Fruit fly (Drosophila melanogaster) whole organism, embryonic: ENCODE results near the gene CG4133.
A peak's percentile ranks its signal among the peaks of the same experiment; 100 is the strongest.

Experiments used
- Abd-B ChIP-seq: fragments of 200-800 bp; sonication (Bioruptor generic); optimal IDR thresholded peaks from 2 replicates; lab custom pipeline; 2018; ENCODE audit warnings: missing biosample characterization, mild to moderate bottlenecking, missing genetic modification characterization, moderate library complexity
- CG10267 ChIP-seq: fragments of 200-800 bp; sonication (Bioruptor generic); optimal IDR thresholded peaks from 2 replicates; lab custom pipeline; 2018; ENCODE audit warnings: missing biosample characterization, mild to moderate bottlenecking, missing genetic modification characterization, moderate library complexity
- CG10654 ChIP-seq: fragments of 200-800 bp; sonication (Bioruptor generic); optimal IDR thresholded peaks from 2 replicates; lab custom pipeline; 2016; ENCODE audit warnings: missing biosample characterization, missing genetic modification characterization
- CG11247 ChIP-seq: fragments of 200-800 bp; sonication (Bioruptor generic); IDR thresholded peaks from 2 replicates; pipeline ENCODE4 v1.3.6; 2022; ENCODE audit warnings: missing biosample characterization, missing genetic modification characterization
- CG12104 ChIP-seq: fragments of 200-800 bp; sonication (Bioruptor generic); optimal IDR thresholded peaks from 3 replicates; lab custom pipeline; 2016; ENCODE audit warnings: missing biosample characterization, missing genetic modification characterization
- CG12659 ChIP-seq: fragments of 200-800 bp; sonication (Bioruptor generic); optimal IDR thresholded peaks from 3 replicates; lab custom pipeline; 2017; ENCODE audit warnings: mild to moderate bottlenecking, missing biosample characterization, missing genetic modification reagents, missing genetic modification characterization
- CG15011 ChIP-seq: fragments of 200-800 bp; sonication (Bioruptor generic); optimal IDR thresholded peaks from 3 replicates; lab custom pipeline; 2018; ENCODE audit warnings: missing biosample characterization, mild to moderate bottlenecking, missing genetic modification characterization
- CG1832 ChIP-seq: fragments of 200-800 bp; sonication (Bioruptor generic); optimal IDR thresholded peaks from 2 replicates; lab custom pipeline; 2017; ENCODE audit warnings: missing biosample characterization, mild to moderate bottlenecking, missing genetic modification characterization, inconsistent platforms
- CG18476 ChIP-seq: fragments of 200-800 bp; sonication (Bioruptor generic); optimal IDR thresholded peaks from 2 replicates; lab custom pipeline; 2016; ENCODE audit warnings: missing biosample characterization, mild to moderate bottlenecking, missing genetic modification characterization
- CG31388 ChIP-seq: fragments of 200-800 bp; sonication (Bioruptor generic); optimal IDR thresholded peaks from 2 replicates; lab custom pipeline; 2016; ENCODE audit warnings: missing biosample characterization, missing genetic modification characterization
- CG34224 ChIP-seq: fragments of 200-800 bp; sonication (Bioruptor generic); IDR thresholded peaks from 3 replicates; pipeline ENCODE4 v1.3.6; 2022; ENCODE audit warnings: missing biosample characterization, missing genetic modification characterization; ENCODE audit not compliant: partially characterized antibody
- CG3995 ChIP-seq: fragments of 200-800 bp; sonication (Bioruptor generic); optimal IDR thresholded peaks from 3 replicates; lab custom pipeline; 2016; ENCODE audit warnings: missing biosample characterization, missing genetic modification characterization
- CG6813 ChIP-seq: fragments of 200-800 bp; sonication (Bioruptor generic); optimal IDR thresholded peaks from 2 replicates; lab custom pipeline; 2017; ENCODE audit warnings: missing biosample characterization, missing genetic modification characterization, mild to moderate bottlenecking, moderate library complexity, missing genetic modification reagents
- CG6854 ChIP-seq: fragments of 200-800 bp; sonication (Bioruptor generic); optimal IDR thresholded peaks from 3 replicates; lab custom pipeline; 2017; ENCODE audit warnings: missing biosample characterization, mild to moderate bottlenecking, missing genetic modification characterization
- CG7357 ChIP-seq: fragments of 200-800 bp; sonication (Bioruptor generic); IDR thresholded peaks from 3 replicates; pipeline ENCODE4 v1.3.6; 2022; ENCODE audit warnings: missing biosample characterization, missing genetic modification characterization
- CG7372 ChIP-seq: fragments of 200-800 bp; sonication (Bioruptor generic); IDR thresholded peaks from 2 replicates; pipeline ENCODE4 v1.3.6; 2022; ENCODE audit warnings: missing biosample characterization, missing genetic modification characterization
- CG9817 ChIP-seq: fragments of 200-800 bp; sonication (Bioruptor generic); optimal IDR thresholded peaks from 2 replicates; lab custom pipeline; 2018; ENCODE audit warnings: missing biosample characterization, mild to moderate bottlenecking, missing genetic modification characterization, moderate library complexity
- CoRest ChIP-seq: fragments of 200-800 bp; sonication (Bioruptor generic); optimal IDR thresholded peaks from 3 replicates; lab custom pipeline; 2018; ENCODE audit warnings: missing biosample characterization, mild to moderate bottlenecking, missing genetic modification characterization, moderate library complexity
- E2f2 ChIP-seq: fragments of 200-800 bp; sonication (Bioruptor generic); IDR thresholded peaks from 2 replicates; pipeline ENCODE4 v1.3.6; 2022; ENCODE audit warnings: missing biosample characterization, missing genetic modification characterization
- HHEX ChIP-seq: fragments of 200-800 bp; sonication (Bioruptor generic); optimal IDR thresholded peaks from 3 replicates; lab custom pipeline; 2017; ENCODE audit warnings: missing biosample characterization, mild to moderate bottlenecking, missing genetic modification characterization, missing genetic modification reagents
- Hand ChIP-seq: fragments of 200-800 bp; sonication (Bioruptor generic); optimal IDR thresholded peaks from 2 replicates; lab custom pipeline; 2017; ENCODE audit warnings: mild to moderate bottlenecking, missing biosample characterization, missing genetic modification reagents, missing genetic modification characterization
- Hr78 ChIP-seq, 2 experiments: fragments of 200-800 bp in 1 of 2; fragments of >200 bp in 1 of 2; sonication (Bioruptor generic) in 1 of 2; optimal IDR thresholded peaks; 2 replicates each; lab custom pipeline; 2017 to 2019; ENCODE audit warnings: missing biosample characterization in 2 of 2, missing genetic modification characterization in 2 of 2, mild to moderate bottlenecking in 1 of 2, moderate library complexity in 1 of 2
- Max ChIP-seq: fragments of 200-800 bp; sonication (Bioruptor generic); optimal IDR thresholded peaks from 2 replicates; lab custom pipeline; 2016; ENCODE audit warnings: missing biosample characterization, mild to moderate bottlenecking, missing genetic modification characterization
- NC2β ChIP-seq: fragments of 200-800 bp; sonication (Bioruptor generic); optimal IDR thresholded peaks from 2 replicates; lab custom pipeline; 2016; ENCODE audit warnings: missing biosample characterization, missing genetic modification characterization
- NfI ChIP-seq: fragments of 200-800 bp; sonication (Bioruptor generic); optimal IDR thresholded peaks from 3 replicates; lab custom pipeline; 2018; ENCODE audit warnings: missing biosample characterization, mild to moderate bottlenecking, missing genetic modification characterization, moderate library complexity
- Rfx ChIP-seq: fragments of 200-800 bp; sonication (Bioruptor generic); IDR thresholded peaks from 2 replicates; pipeline ENCODE4 v1.3.6; 2022; ENCODE audit warnings: missing biosample characterization, missing genetic modification characterization
- Ssrp ChIP-seq: fragments of 200-800 bp; sonication (Bioruptor generic); optimal IDR thresholded peaks from 2 replicates; lab custom pipeline; 2018; ENCODE audit warnings: missing biosample characterization, mild to moderate bottlenecking, missing genetic modification characterization, moderate library complexity
- Vsx1 ChIP-seq: fragments of 200-800 bp; sonication (Bioruptor generic); optimal IDR thresholded peaks from 2 replicates; lab custom pipeline; 2017; ENCODE audit warnings: missing biosample characterization, mild to moderate bottlenecking, missing genetic modification characterization, missing genetic modification reagents
- Xrp1 ChIP-seq: fragments of 200-800 bp; sonication (Bioruptor generic); IDR thresholded peaks from 2 replicates; pipeline ENCODE4 v1.3.6; 2022; ENCODE audit warnings: missing biosample characterization, missing genetic modification characterization
- bab2 ChIP-seq: fragments of 200-800 bp; sonication (Bioruptor generic); optimal IDR thresholded peaks from 2 replicates; lab custom pipeline; 2016; ENCODE audit warnings: missing biosample characterization, missing genetic modification characterization
- bowl ChIP-seq: fragments of 200-800 bp; sonication (Bioruptor generic); IDR thresholded peaks from 2 replicates; pipeline ENCODE4 v1.3.6; 2022; ENCODE audit warnings: missing biosample characterization, missing genetic modification characterization
- br ChIP-seq: fragments of >200 bp; optimal IDR thresholded peaks from 2 replicates; lab custom pipeline; 2017
- cas ChIP-seq: fragments of 200-800 bp; sonication (Bioruptor generic); IDR thresholded peaks from 2 replicates; pipeline ENCODE4 v1.3.6; 2022; ENCODE audit warnings: missing biosample characterization, missing genetic modification characterization
- chinmo ChIP-seq: fragments of 200-800 bp; sonication (Bioruptor generic); IDR thresholded peaks from 4 replicates; pipeline ENCODE4 v1.3.6; 2022; ENCODE audit warnings: missing biosample characterization, missing genetic modification characterization; ENCODE audit not compliant: partially characterized antibody
- corto ChIP-seq: fragments of 200-800 bp; sonication (Bioruptor generic); optimal IDR thresholded peaks from 2 replicates; lab custom pipeline; 2016; ENCODE audit warnings: missing biosample characterization, mild to moderate bottlenecking, missing genetic modification characterization, moderate library complexity
- cwo ChIP-seq: fragments of 200-800 bp; sonication (Bioruptor generic); optimal IDR thresholded peaks from 3 replicates; lab custom pipeline; 2017; ENCODE audit warnings: missing biosample characterization, missing genetic modification characterization, mild to moderate bottlenecking, moderate library complexity, missing genetic modification reagents
- dimm ChIP-seq: fragments of 200-800 bp; sonication (Bioruptor generic); IDR thresholded peaks from 2 replicates; pipeline ENCODE4 v1.3.6; 2022; ENCODE audit warnings: missing biosample characterization, missing genetic modification characterization
- dmrt11E ChIP-seq: fragments of 200-800 bp; sonication (Bioruptor generic); optimal IDR thresholded peaks from 3 replicates; lab custom pipeline; 2018; ENCODE audit warnings: missing biosample characterization, mild to moderate bottlenecking, missing genetic modification characterization, moderate library complexity
- eve ChIP-seq, 2 experiments: fragments of >200 bp; optimal IDR thresholded peaks; 2 replicates each; lab custom pipeline; 2017; ENCODE audit warnings: missing biosample characterization in 2 of 2, missing genetic modification characterization in 2 of 2
- ftz-f1 ChIP-seq: fragments of 200-800 bp; sonication (Bioruptor generic); optimal IDR thresholded peaks from 2 replicates; lab custom pipeline; 2016; ENCODE audit warnings: missing biosample characterization, missing genetic modification characterization
- gcm2 ChIP-seq: fragments of 200-800 bp; sonication (Bioruptor generic); optimal IDR thresholded peaks from 2 replicates; lab custom pipeline; 2016; ENCODE audit warnings: missing biosample characterization, missing genetic modification characterization
- gsb-n ChIP-seq: fragments of 200-800 bp; sonication (Bioruptor generic); optimal IDR thresholded peaks from 3 replicates; lab custom pipeline; 2018; ENCODE audit warnings: missing biosample characterization, mild to moderate bottlenecking, missing genetic modification characterization
- her ChIP-seq: fragments of 200-800 bp; sonication (Bioruptor generic); optimal IDR thresholded peaks from 2 replicates; lab custom pipeline; 2016; ENCODE audit warnings: missing biosample characterization, missing genetic modification characterization
- lbe ChIP-seq: fragments of 200-800 bp; sonication (Bioruptor generic); optimal IDR thresholded peaks from 2 replicates; lab custom pipeline; 2016; ENCODE audit warnings: missing biosample characterization, mild to moderate bottlenecking, missing genetic modification characterization
- luna ChIP-seq: fragments of 200-800 bp; sonication (Bioruptor generic); optimal IDR thresholded peaks from 2 replicates; lab custom pipeline; 2016; ENCODE audit warnings: missing biosample characterization, missing genetic modification characterization
- org-1 ChIP-seq: fragments of 200-800 bp; sonication (Bioruptor generic); optimal IDR thresholded peaks from 2 replicates; lab custom pipeline; 2017; ENCODE audit warnings: missing biosample characterization, missing genetic modification characterization
- sd ChIP-seq: fragments of 200-800 bp; sonication (Bioruptor generic); optimal IDR thresholded peaks from 3 replicates; lab custom pipeline; 2018; ENCODE audit warnings: missing biosample characterization, mild to moderate bottlenecking, missing genetic modification characterization, moderate library complexity
- sens ChIP-seq: fragments of 200-800 bp; sonication (Bioruptor generic); peaks from one replicate; lab custom pipeline; 2016; ENCODE audit warnings: missing biosample characterization, missing genetic modification characterization
- sima ChIP-seq: fragments of 200-800 bp; sonication (Bioruptor generic); optimal IDR thresholded peaks from 2 replicates; lab custom pipeline; 2016; ENCODE audit warnings: missing biosample characterization, missing genetic modification characterization
- trh ChIP-seq: fragments of 200-800 bp; sonication (Bioruptor generic); optimal IDR thresholded peaks from 2 replicates; lab custom pipeline; 2016; ENCODE audit warnings: missing biosample characterization, missing genetic modification characterization
- tx ChIP-seq: fragments of 200-800 bp; sonication (Bioruptor generic); optimal IDR thresholded peaks from 2 replicates; lab custom pipeline; 2016; ENCODE audit warnings: missing biosample characterization, missing genetic modification characterization

CG4133 gene

dm6 chr2L:488548-489100, 33.3 kb downstream of the CG4133 start (continued):
- TF ChIP-seq HHEX (GFP tag; lab: Kevin White, UChicago) (no peak), her (no peak), CG7357 (GFP tag; lab: Robert Waterston, UW) (no peak), CG7372 (no peak), CG10654 (GFP tag; lab: Kevin White, UChicago) (no peak), org-1 (GFP tag; lab: Kevin White, UChicago) (no peak), CoRest (no peak), CG3995 (GFP tag; lab: Kevin White, UChicago) (no peak), CG12104 (GFP tag; lab: Kevin White, UChicago) (no peak), gsb-n (tag; lab: Kevin White, UChicago) (no peak), Hand (GFP tag; lab: Kevin White, UChicago) (no peak), ftz-f1 (GFP tag; lab: Kevin White, UChicago) (peak; percentile 90), Hr78 (GFP tag; optimal IDR thresholded peaks at IDR 0.05; lab: Kevin White, UChicago) (peak in 1 of 2 experiments; percentile 86), br (lab: Kevin White, UChicago) (no peak), bab2 (GFP tag; lab: Kevin White, UChicago) (no peak), CG10267 (tag; lab: Kevin White, UChicago) (no peak), CG11247 (GFP tag; lab: Robert Waterston, UW) (no peak), corto (GFP tag; lab: Kevin White, UChicago) (no peak), NfI (GFP tag; lab: Kevin White, UChicago) (no peak), CG12659 (peak; percentile 17), gcm2 (GFP tag; lab: Kevin White, UChicago) (no peak), Xrp1 (GFP tag; lab: Robert Waterston, UW) (no peak), CG31388 (no peak), CG6813 (GFP tag; lab: Kevin White, UChicago) (no peak), CG15011 (GFP tag; lab: Kevin White, UChicago) (no peak), dmrt11E (tag; lab: Kevin White, UChicago) (no peak), trh (GFP tag; lab: Kevin White, UChicago) (no peak), NC2β (no peak), CG9817 (tag; lab: Kevin White, UChicago) (no peak), sens (GFP tag; lab: Kevin White, UChicago) (peak; percentile 29), Abd-B (GFP tag; lab: Kevin White, UChicago) (no peak), Vsx1 (no peak), bowl (GFP tag; lab: Robert Waterston, UW) (no peak), E2f2 (GFP tag; lab: Robert Waterston, UW) (no peak), CG6854 (GFP tag; lab: Kevin White, UChicago) (no peak), Max (no peak), eve (GFP tag; optimal IDR thresholded peaks at IDR 0.05; lab: Kevin White, UChicago) (no peak), dimm (GFP tag; lab: Robert Waterston, UW) (no peak), lbe (GFP tag; lab: Kevin White, UChicago) (no peak), CG1832 (GFP tag; lab: Kevin White, UChicago) (no peak), sd (no peak), CG34224 (GFP tag; lab: Robert Waterston, UW) (no peak), tx (GFP tag; lab: Kevin White, UChicago) (no peak), sima (GFP tag; lab: Kevin White, UChicago) (no peak), cwo (GFP tag; lab: Kevin White, UChicago) (peak; percentile 8), cas (GFP tag; lab: Robert Waterston, UW) (no peak), CG18476 (GFP tag; lab: Kevin White, UChicago) (no peak), Rfx (GFP tag; lab: Robert Waterston, UW) (no peak; the same call in 1 of the 2 replicates), chinmo (GFP tag; lab: Robert Waterston, UW) (peak; percentile 28; the same call in 1 of the 4 replicates), luna (GFP tag; lab: Kevin White, UChicago) (no peak), Ssrp (tag; lab: Kevin White, UChicago) (peak; percentile 4)
